Worm (Caenorhabditis elegans) whole organism, midembryonic: ENCODE results near the gene F53E4.2.

Experiments used
- T22C8.4 ChIP-seq: fragments of 200-800 bp; sonication (Bioruptor generic); IDR thresholded peaks from 2 replicates; pipeline ENCODE4 v1.3.6; 2022; ENCODE audit warnings: missing genetic modification characterization, missing compliant biosample characterization
- cog-1 ChIP-seq: sonication (generic microtip); optimal IDR thresholded peaks from 2 replicates; lab custom pipeline; 2016; ENCODE audit warnings: missing genetic modification characterization, missing compliant biosample characterization
- flt-1 ChIP-seq: fragments of 200-800 bp; sonication (Bioruptor generic); IDR thresholded peaks from 2 replicates; pipeline ENCODE4 v1.3.6; 2022; ENCODE audit warnings: missing genetic modification characterization, missing compliant biosample characterization
- klf-2 ChIP-seq: fragments of 200-800 bp; sonication (Bioruptor generic); conservative IDR thresholded peaks from 2 replicates; pipeline ENCODE4 v1.3.6; 2022; ENCODE audit warnings: missing genetic modification reagents, missing genetic modification characterization, missing compliant biosample characterization
- med-1 ChIP-seq: sonication (generic microtip); optimal IDR thresholded peaks from 2 replicates; lab custom pipeline; 2017; ENCODE audit warnings: missing genetic modification characterization, mild to moderate bottlenecking, missing compliant biosample characterization, antibody characterized with exemption, missing genetic modification reagents; ENCODE audit not compliant: insufficient read depth
- ref-1 ChIP-seq: fragments of 200-800 bp; sonication (Bioruptor generic); conservative IDR thresholded peaks from 2 replicates; pipeline ENCODE4 v1.3.6; 2022; ENCODE audit warnings: missing genetic modification reagents, missing genetic modification characterization, missing compliant biosample characterization
- tab-1 ChIP-seq: fragments of 200-800 bp; sonication (Bioruptor generic); IDR thresholded peaks from 2 replicates; pipeline ENCODE4 v1.3.6; 2022; ENCODE audit warnings: missing genetic modification characterization, missing compliant biosample characterization
- ztf-23 ChIP-seq: fragments of 200-800 bp; sonication (Bioruptor generic); IDR thresholded peaks from 2 replicates; pipeline ENCODE4 v1.3.6; 2022; ENCODE audit warnings: missing genetic modification reagents, missing genetic modification characterization, missing compliant biosample characterization
- ztf-29 ChIP-seq: fragments of 200-800 bp; sonication (Bioruptor generic); IDR thresholded peaks from 2 replicates; pipeline ENCODE4 v1.3.6; 2022; ENCODE audit warnings: missing genetic modification reagents, missing genetic modification characterization, missing compliant biosample characterization

ce11 chrV:15673707-15674106 is 19.5 kb downstream of the F53E4.2 start, which contains the start of gene nhr-51:
- TF ChIP-seq T22C8.4 (GFP tag; lab: Robert Waterston, UW) (no peak), med-1 (GFP tag; lab: Kevin White, UChicago) (no peak), ztf-23 (GFP tag; lab: Robert Waterston, UW) (no peak), cog-1 (tag; lab: Kevin White, UChicago) (no peak), flt-1 (GFP tag; lab: Robert Waterston, UW) (no peak), tab-1 (GFP tag; lab: Robert Waterston, UW) (no peak), klf-2 (GFP tag; lab: Robert Waterston, UW) (no peak), ztf-29 (GFP tag; lab: Robert Waterston, UW) (no peak), ref-1 (GFP tag; lab: Robert Waterston, UW) (no peak)
